Worm (Caenorhabditis elegans) whole organism, early embryonic: Measurements from ENCODE around the gene erp-44.3.

ENCODE experiments used
- B0310.2 ChIP-seq: sonication (generic microtip); optimal IDR thresholded peaks from 2 replicates; lab custom pipeline; 2016; ENCODE audit warnings: mild to moderate bottlenecking, missing genetic modification characterization, missing compliant biosample characterization
- F13C5.2 ChIP-seq: sonication (generic microtip); optimal IDR thresholded peaks from 2 replicates; lab custom pipeline; 2017; ENCODE audit warnings: mild to moderate bottlenecking, missing genetic modification characterization, inconsistent platforms, missing compliant biosample characterization
- aly-1 ChIP-seq: sonication (generic microtip); optimal IDR thresholded peaks from 2 replicates; lab custom pipeline; 2016; ENCODE audit warnings: missing genetic modification characterization, missing compliant biosample characterization
- ama-1 ChIP-seq: fragments of 150-350 bp; optimal IDR thresholded peaks from 2 replicates; lab custom pipeline; 2014
- ceh-13 ChIP-seq: fragments of 200-800 bp; sonication (Bioruptor generic); optimal IDR thresholded peaks from 2 replicates; lab custom pipeline; 2018; ENCODE audit warnings: mild to moderate bottlenecking, missing genetic modification characterization, missing compliant biosample characterization
- ceh-36 ChIP-seq: sonication (generic microtip); optimal IDR thresholded peaks from 2 replicates; lab custom pipeline; 2016; ENCODE audit warnings: missing genetic modification characterization, inconsistent platforms, missing compliant biosample characterization
- ets-7 ChIP-seq: sonication (generic microtip); optimal IDR thresholded peaks from 2 replicates; lab custom pipeline; 2016; ENCODE audit warnings: missing genotype, missing genetic modification characterization, missing compliant biosample characterization
- flt-1 ChIP-seq: fragments of 200-800 bp; sonication (Bioruptor generic); IDR thresholded peaks from 2 replicates; pipeline ENCODE4 v1.3.6; 2022; ENCODE audit warnings: missing genetic modification characterization, missing compliant biosample characterization
- hmbx-1 ChIP-seq: sonication (generic microtip); optimal IDR thresholded peaks from 2 replicates; lab custom pipeline; 2016; ENCODE audit warnings: mild to moderate bottlenecking, missing genetic modification characterization, missing compliant biosample characterization
- hmg-4 ChIP-seq: fragments of 200-800 bp; sonication (Bioruptor generic); optimal IDR thresholded peaks from 2 replicates; lab custom pipeline; 2018; ENCODE audit warnings: mild to moderate bottlenecking, missing genetic modification characterization, missing compliant biosample characterization
- hnd-1 ChIP-seq: sonication (generic microtip); optimal IDR thresholded peaks from 2 replicates; lab custom pipeline; 2016; ENCODE audit warnings: missing genetic modification characterization, missing compliant biosample characterization
- pes-1 ChIP-seq: fragments of 200-800 bp; sonication (Bioruptor generic); IDR thresholded peaks from 2 replicates; pipeline ENCODE4 v1.3.6; 2022; ENCODE audit warnings: missing genetic modification reagents, missing genetic modification characterization, missing compliant biosample characterization
- scrt-1 ChIP-seq: fragments of 200-800 bp; sonication (Bioruptor generic); IDR thresholded peaks from 2 replicates; pipeline ENCODE4 v1.3.6; 2022; ENCODE audit warnings: missing genetic modification characterization, missing compliant biosample characterization
- sea-1 ChIP-seq: fragments of 200-800 bp; sonication (Bioruptor generic); conservative IDR thresholded peaks from 2 replicates; pipeline ENCODE4 v1.3.6; 2022; ENCODE audit warnings: missing genetic modification characterization, missing compliant biosample characterization
- tbx-11 ChIP-seq: fragments of 200-800 bp; sonication (Bioruptor generic); IDR thresholded peaks from 2 replicates; pipeline ENCODE4 v1.3.6; 2022; ENCODE audit warnings: missing genetic modification characterization, missing compliant biosample characterization
- tbx-37 ChIP-seq: fragments of 200-800 bp; sonication (Bioruptor generic); conservative IDR thresholded peaks from 2 replicates; pipeline ENCODE4 v1.3.6; 2022; ENCODE audit warnings: missing genetic modification reagents, missing genetic modification characterization, missing compliant biosample characterization
- tra-4 ChIP-seq: sonication (generic microtip); optimal IDR thresholded peaks from 2 replicates; lab custom pipeline; 2017; ENCODE audit warnings: missing genetic modification characterization, missing compliant biosample characterization

erp-44.3 gene

DNA sequence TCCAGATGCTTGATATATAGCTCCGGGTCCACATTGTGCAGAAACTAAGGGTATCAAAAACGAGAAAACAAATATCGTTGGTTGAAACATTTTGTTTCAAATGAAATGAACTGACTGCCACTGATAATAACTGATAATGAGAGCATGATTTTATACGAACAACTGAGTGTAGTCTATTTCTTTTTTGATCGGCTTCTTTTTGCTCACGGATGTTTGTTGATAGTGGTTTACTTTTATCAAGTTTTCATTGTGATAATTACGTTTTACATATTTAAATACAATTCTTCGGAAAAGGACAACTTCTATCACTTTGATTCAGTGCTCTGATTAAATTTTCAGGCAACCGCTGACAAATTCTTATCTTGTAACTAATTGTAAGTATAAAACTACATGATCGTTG is 41.2 kb downstream of the erp-44.3 start, which contains the start of gene clec-51:
Gene clec-51, minus strand, starts transcription at position 114 of the 400 bp plus-strand sequence.
- no peak for TF ChIP-seq ama-1 (lab: Kevin White, UChicago)
- no peak for TF ChIP-seq sea-1 (GFP tag; lab: Robert Waterston, UW)
- TF ChIP-seq ets-7 (tag; lab: Kevin White, UChicago), result no peak
- TF ChIP-seq flt-1 (GFP tag; lab: Robert Waterston, UW), result no peak
- no peak for TF ChIP-seq tbx-37 (GFP tag; lab: Robert Waterston, UW)
- TF ChIP-seq hmbx-1 (tag; lab: Kevin White, UChicago), result no peak
- TF ChIP-seq ceh-13 (GFP tag; lab: Kevin White, UChicago), result no peak

DNA sequence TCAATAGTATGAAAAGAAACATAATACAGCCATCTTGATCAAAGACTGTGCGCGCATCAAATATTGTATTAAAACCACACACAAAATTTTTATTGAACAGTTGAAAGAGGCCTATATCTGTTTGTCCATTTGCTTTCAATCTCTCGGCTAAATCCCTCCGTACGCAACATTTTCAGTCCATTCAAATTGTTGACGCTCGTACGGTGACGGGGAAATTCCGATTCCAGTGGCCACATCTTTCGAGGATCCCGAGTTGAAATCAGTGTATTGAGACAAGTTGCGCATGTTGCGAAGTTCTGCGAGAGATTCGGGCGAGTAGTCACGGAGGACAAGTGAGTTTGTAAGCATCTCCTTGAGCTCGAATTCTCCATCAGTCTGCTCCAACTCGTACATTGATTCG is 42.1 kb downstream of the erp-44.3 start:
- TF ChIP-seq hnd-1 (tag; lab: Kevin White, UChicago) (no peak), ceh-13 (GFP tag; lab: Kevin White, UChicago) (no peak), tbx-11 (GFP tag; lab: Robert Waterston, UW) (no peak), aly-1 (tag; lab: Kevin White, UChicago) (no peak), pes-1 (GFP tag; lab: Robert Waterston, UW) (no peak), tbx-37 (GFP tag; lab: Robert Waterston, UW) (no peak), tra-4 (no peak), scrt-1 (GFP tag; lab: Robert Waterston, UW) (no peak), ceh-36 (tag; lab: Kevin White, UChicago) (no peak), ets-7 (tag; lab: Kevin White, UChicago) (no peak), B0310.2 (tag; lab: Kevin White, UChicago) (no peak)

DNA sequence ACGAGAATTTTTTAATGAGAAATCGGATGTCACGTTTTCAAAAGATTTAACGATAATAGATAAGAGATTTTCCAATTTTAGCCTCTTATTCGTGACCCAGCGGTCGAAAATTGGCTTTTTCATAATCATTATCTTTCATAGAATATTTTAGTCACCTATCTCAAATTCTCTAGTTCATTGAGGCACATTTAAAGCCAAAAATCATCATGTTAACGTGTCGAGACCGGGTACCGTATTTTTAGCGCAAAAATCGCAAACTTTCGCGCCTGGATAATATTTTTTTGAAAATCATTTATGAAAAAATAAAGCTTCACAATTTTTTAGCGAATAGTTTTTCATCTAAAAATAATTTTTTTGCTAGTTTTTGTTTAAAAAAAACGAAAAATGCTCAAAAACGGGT is 43.5 kb downstream of the erp-44.3 start, which contains the start of gene B0218.7:
Gene B0218.7, minus strand, starts transcription at position 101 of the 400 bp plus-strand sequence.
- TF ChIP-seq hmg-4 (GFP tag; lab: Kevin White, UChicago) (no peak), flt-1 (GFP tag; lab: Robert Waterston, UW) (no peak), tbx-37 (GFP tag; lab: Robert Waterston, UW) (no peak), sea-1 (GFP tag; lab: Robert Waterston, UW) (no peak), hmbx-1 (tag; lab: Kevin White, UChicago) (no peak), F13C5.2 (tag; lab: Kevin White, UChicago) (no peak), hnd-1 (tag; lab: Kevin White, UChicago) (no peak), ceh-36 (tag; lab: Kevin White, UChicago) (no peak), tra-4 (no peak), aly-1 (tag; lab: Kevin White, UChicago) (no peak), B0310.2 (tag; lab: Kevin White, UChicago) (no peak), ama-1 (lab: Kevin White, UChicago) (no peak), tbx-11 (GFP tag; lab: Robert Waterston, UW) (no peak), scrt-1 (GFP tag; lab: Robert Waterston, UW) (no peak), pes-1 (GFP tag; lab: Robert Waterston, UW) (no peak), ceh-13 (GFP tag; lab: Kevin White, UChicago) (no peak)

DNA sequence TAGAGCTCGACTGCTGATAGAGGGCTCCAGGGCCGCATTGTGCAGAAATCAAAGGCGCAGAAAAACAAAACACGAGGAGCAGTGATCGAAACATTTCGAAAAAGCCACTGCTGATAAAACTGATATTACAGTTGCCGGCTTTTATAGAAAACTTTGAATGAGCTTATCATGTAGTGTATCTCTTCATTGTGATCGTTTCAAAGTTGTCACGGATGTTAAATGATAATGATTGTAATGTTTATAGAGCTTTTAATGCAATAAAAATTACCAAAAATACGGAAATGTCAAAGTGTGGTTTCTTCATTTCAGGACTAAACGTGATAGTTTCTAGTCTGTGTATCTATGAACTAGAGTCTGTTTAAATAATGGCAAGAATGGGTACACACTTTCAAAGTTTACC is 46.2 kb downstream of the erp-44.3 start, which contains the start of gene clec-52:
Gene clec-52, minus strand, starts transcription at position 101 of the 400 bp plus-strand sequence.
- TF ChIP-seq hmg-4 (GFP tag; lab: Kevin White, UChicago) (no peak), F13C5.2 (tag; lab: Kevin White, UChicago) (no peak), ceh-13 (GFP tag; lab: Kevin White, UChicago) (no peak), aly-1 (tag; lab: Kevin White, UChicago) (no peak), flt-1 (GFP tag; lab: Robert Waterston, UW) (no peak), sea-1 (GFP tag; lab: Robert Waterston, UW) (no peak), tbx-11 (GFP tag; lab: Robert Waterston, UW) (no peak), ets-7 (tag; lab: Kevin White, UChicago) (no peak), hnd-1 (tag; lab: Kevin White, UChicago) (no peak), tra-4 (no peak)

DNA sequence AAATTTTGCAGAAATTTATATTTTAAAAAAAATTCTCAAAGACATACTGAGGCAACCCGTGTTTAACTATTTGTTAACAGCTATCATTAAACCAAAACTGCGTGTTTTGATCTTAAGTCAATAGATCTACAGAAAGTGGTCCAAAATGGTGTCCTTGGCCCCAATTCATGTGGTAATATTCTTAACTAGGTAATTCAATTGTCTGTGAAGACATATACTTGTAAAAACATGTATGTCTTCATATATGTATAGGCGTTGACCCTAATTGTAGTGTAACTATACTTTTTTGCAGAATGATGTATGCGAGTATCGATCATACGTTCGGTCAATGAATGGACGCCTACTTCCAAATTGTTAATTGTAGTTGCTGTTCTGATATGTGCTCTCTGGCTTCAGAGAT is 47.2 kb downstream of the erp-44.3 start, which contains the start of gene C07G1.15:
Gene C07G1.15, plus strand, starts transcription at position 301 of the 400 bp plus-strand sequence.
- no peak for TF ChIP-seq F13C5.2 (tag; lab: Kevin White, UChicago)
- TF ChIP-seq tra-4, result no peak
- no peak for TF ChIP-seq hmg-4 (GFP tag; lab: Kevin White, UChicago)
- TF ChIP-seq ets-7 (tag; lab: Kevin White, UChicago), result no peak
- no peak for TF ChIP-seq ama-1 (lab: Kevin White, UChicago)
- TF ChIP-seq sea-1 (GFP tag; lab: Robert Waterston, UW), result no peak
- no peak for TF ChIP-seq hnd-1 (tag; lab: Kevin White, UChicago)
- no peak for TF ChIP-seq tbx-11 (GFP tag; lab: Robert Waterston, UW)
- no peak for TF ChIP-seq flt-1 (GFP tag; lab: Robert Waterston, UW)
- no peak for TF ChIP-seq scrt-1 (GFP tag; lab: Robert Waterston, UW)
- TF ChIP-seq tbx-37 (GFP tag; lab: Robert Waterston, UW), result no peak
- TF ChIP-seq ceh-36 (tag; lab: Kevin White, UChicago), result no peak
- TF ChIP-seq hmbx-1 (tag; lab: Kevin White, UChicago), result no peak
- TF ChIP-seq aly-1 (tag; lab: Kevin White, UChicago), result no peak
- TF ChIP-seq B0310.2 (tag; lab: Kevin White, UChicago), result no peak
- no peak for TF ChIP-seq pes-1 (GFP tag; lab: Robert Waterston, UW)

DNA sequence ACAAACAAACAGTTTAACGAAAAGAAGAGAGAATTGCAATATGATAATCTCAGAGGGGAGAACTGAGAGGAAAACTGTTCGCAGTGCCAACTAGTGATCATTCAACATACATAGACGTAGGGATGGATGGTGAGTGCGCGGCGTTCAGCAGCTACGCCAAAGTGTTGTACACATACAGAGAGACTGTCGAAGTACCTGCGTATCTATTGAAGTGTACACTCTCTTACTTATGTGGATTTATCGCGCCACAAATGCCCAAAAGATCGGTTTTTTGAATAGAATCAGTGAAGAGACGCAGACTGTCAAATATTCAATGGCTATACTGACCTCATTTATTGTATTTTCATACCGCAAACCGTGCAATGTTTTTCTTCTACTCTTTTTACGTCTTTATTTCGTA is 47.8 kb downstream of the erp-44.3 start:
- TF ChIP-seq flt-1 (GFP tag; lab: Robert Waterston, UW), result no peak
- no peak for TF ChIP-seq B0310.2 (tag; lab: Kevin White, UChicago)
- no peak for TF ChIP-seq ets-7 (tag; lab: Kevin White, UChicago)
- TF ChIP-seq ceh-13 (GFP tag; lab: Kevin White, UChicago), result no peak
- no peak for TF ChIP-seq hmbx-1 (tag; lab: Kevin White, UChicago)
- TF ChIP-seq tbx-11 (GFP tag; lab: Robert Waterston, UW), result no peak
- no peak for TF ChIP-seq hnd-1 (tag; lab: Kevin White, UChicago)
- TF ChIP-seq scrt-1 (GFP tag; lab: Robert Waterston, UW), result no peak
- TF ChIP-seq sea-1 (GFP tag; lab: Robert Waterston, UW), result no peak
- TF ChIP-seq F13C5.2 (tag; lab: Kevin White, UChicago), result no peak
- TF ChIP-seq ceh-36 (tag; lab: Kevin White, UChicago), result no peak
- TF ChIP-seq tbx-37 (GFP tag; lab: Robert Waterston, UW), result no peak
- TF ChIP-seq tra-4, result no peak
- TF ChIP-seq pes-1 (GFP tag; lab: Robert Waterston, UW), result no peak
- no peak for TF ChIP-seq aly-1 (tag; lab: Kevin White, UChicago)
- TF ChIP-seq hmg-4 (GFP tag; lab: Kevin White, UChicago), result no peak
- no peak for TF ChIP-seq ama-1 (lab: Kevin White, UChicago)
